Worm (Caenorhabditis elegans) whole organism, late embryonic: ENCODE data around the gene syf-2.

ENCODE experiments used
- C08G9.2 ChIP-seq: sonication (generic microtip); optimal IDR thresholded peaks from 2 replicates; lab custom pipeline; 2016; ENCODE audit warnings: mild to moderate bottlenecking, missing genetic modification characterization, moderate library complexity, missing compliant biosample characterization
- C38D4.7 ChIP-seq: fragments of 200-800 bp; sonication (Bioruptor generic); optimal IDR thresholded peaks from 2 replicates; lab custom pipeline; 2018; ENCODE audit warnings: mild to moderate bottlenecking, missing genetic modification characterization, moderate library complexity, missing compliant biosample characterization
- F13H6.1 ChIP-seq: sonication (generic microtip); optimal IDR thresholded peaks from 2 replicates; lab custom pipeline; 2016; ENCODE audit warnings: missing genetic modification characterization, missing compliant biosample characterization
- ahr-1 ChIP-seq: sonication (generic microtip); optimal IDR thresholded peaks from 2 replicates; lab custom pipeline; 2016; ENCODE audit warnings: missing genetic modification characterization, missing compliant biosample characterization
- ceh-14 ChIP-seq: sonication (generic microtip); optimal IDR thresholded peaks from 2 replicates; lab custom pipeline; 2016; ENCODE audit warnings: missing genotype, missing genetic modification characterization, missing compliant biosample characterization
- ceh-18 ChIP-seq: sonication (generic microtip); optimal IDR thresholded peaks from 2 replicates; lab custom pipeline; 2016; ENCODE audit warnings: missing genetic modification characterization, missing compliant biosample characterization
- ceh-19 ChIP-seq: fragments of 200-800 bp; sonication (Bioruptor generic); optimal IDR thresholded peaks from 2 replicates; lab custom pipeline; 2018; ENCODE audit warnings: mild to moderate bottlenecking, missing genetic modification characterization, missing compliant biosample characterization
- ceh-2 ChIP-seq: sonication (generic microtip); optimal IDR thresholded peaks from 2 replicates; lab custom pipeline; 2016; ENCODE audit warnings: missing genotype, missing genetic modification characterization, missing compliant biosample characterization
- ceh-22 ChIP-seq: sonication (generic microtip); optimal IDR thresholded peaks from 2 replicates; lab custom pipeline; 2017; ENCODE audit warnings: missing biosample characterization, missing genetic modification characterization
- ceh-24 ChIP-seq: sonication (generic microtip); optimal IDR thresholded peaks from 2 replicates; lab custom pipeline; 2016; ENCODE audit warnings: mild to moderate bottlenecking, missing genetic modification characterization, missing compliant biosample characterization
- ceh-31 ChIP-seq: sonication (generic microtip); optimal IDR thresholded peaks from 2 replicates; lab custom pipeline; 2016; ENCODE audit warnings: missing genetic modification characterization, missing compliant biosample characterization
- ceh-34 ChIP-seq: sonication (generic microtip); optimal IDR thresholded peaks from 2 replicates; lab custom pipeline; 2016; ENCODE audit warnings: mild to moderate bottlenecking, missing genetic modification characterization, missing compliant biosample characterization
- ceh-45 ChIP-seq: fragments of 200-800 bp; sonication (Bioruptor generic); IDR thresholded peaks from 2 replicates; pipeline ENCODE4 v1.3.6; 2022; ENCODE audit warnings: missing genetic modification reagents, missing genetic modification characterization, missing compliant biosample characterization
- ceh-6 ChIP-seq: fragments of 200-800 bp; sonication (Bioruptor generic); optimal IDR thresholded peaks from 2 replicates; lab custom pipeline; 2018; ENCODE audit warnings: mild to moderate bottlenecking, missing genetic modification characterization, missing compliant biosample characterization
- dmd-4 ChIP-seq: sonication (generic microtip); optimal IDR thresholded peaks from 2 replicates; lab custom pipeline; 2016; ENCODE audit warnings: borderline replicate concordance, missing genetic modification characterization, missing compliant biosample characterization
- dve-1 ChIP-seq: sonication (generic microtip); optimal IDR thresholded peaks from 2 replicates; lab custom pipeline; 2017; ENCODE audit warnings: antibody characterized with exemption, mild to moderate bottlenecking, missing genetic modification characterization, missing compliant biosample characterization
- elt-2 ChIP-seq: sonication (generic microtip); optimal IDR thresholded peaks from 2 replicates; lab custom pipeline; 2016; ENCODE audit warnings: missing genetic modification reagents, missing genetic modification characterization, missing compliant biosample characterization
- elt-4 ChIP-seq: sonication (generic microtip); optimal IDR thresholded peaks from 2 replicates; lab custom pipeline; 2016; ENCODE audit warnings: missing genetic modification characterization, missing compliant biosample characterization
- fkh-6 ChIP-seq: sonication (generic microtip); optimal IDR thresholded peaks from 2 replicates; lab custom pipeline; 2016; ENCODE audit warnings: missing genetic modification characterization, missing compliant biosample characterization
- gmeb-2 ChIP-seq: sonication (generic microtip); optimal IDR thresholded peaks from 2 replicates; lab custom pipeline; 2016; ENCODE audit warnings: missing genetic modification characterization, inconsistent platforms, missing compliant biosample characterization
- hlh-15 ChIP-seq: sonication (generic microtip); optimal IDR thresholded peaks from 2 replicates; lab custom pipeline; 2016; ENCODE audit warnings: missing genetic modification characterization, missing compliant biosample characterization
- hlh-30 ChIP-seq: sonication (generic microtip); optimal IDR thresholded peaks from 2 replicates; lab custom pipeline; 2017; ENCODE audit warnings: antibody characterized with exemption, missing genetic modification characterization, missing compliant biosample characterization; ENCODE audit not compliant: insufficient read depth
- hlh-8 ChIP-seq: sonication (generic microtip); optimal IDR thresholded peaks from 2 replicates; lab custom pipeline; 2016; ENCODE audit warnings: missing genotype, missing genetic modification characterization, missing compliant biosample characterization
- lin-11 ChIP-seq: fragments of 200-800 bp; sonication (Bioruptor generic); optimal IDR thresholded peaks from 2 replicates; lab custom pipeline; 2018; ENCODE audit warnings: mild to moderate bottlenecking, missing genetic modification characterization, missing compliant biosample characterization
- madf-2 ChIP-seq: sonication (generic microtip); optimal IDR thresholded peaks from 2 replicates; lab custom pipeline; 2017; ENCODE audit warnings: missing genetic modification characterization, missing compliant biosample characterization
- nfya-1 ChIP-seq: sonication (generic microtip); optimal IDR thresholded peaks from 2 replicates; lab custom pipeline; 2017; ENCODE audit warnings: missing genetic modification characterization, mild to moderate bottlenecking, missing compliant biosample characterization, antibody characterized with exemption, moderate library complexity
- npax-4 ChIP-seq: sonication (generic microtip); optimal IDR thresholded peaks from 2 replicates; lab custom pipeline; 2016; ENCODE audit warnings: missing genetic modification characterization, missing compliant biosample characterization
- pat-9 ChIP-seq: fragments of 200-800 bp; sonication (Bioruptor generic); optimal IDR thresholded peaks from 2 replicates; lab custom pipeline; 2018; ENCODE audit warnings: mild to moderate bottlenecking, missing genetic modification characterization, moderate library complexity, missing compliant biosample characterization
- pax-1 ChIP-seq: fragments of 150-350 bp; optimal IDR thresholded peaks from 2 replicates; lab custom pipeline; 2014; ENCODE audit warnings: missing biosample characterization, missing genetic modification characterization
- pha-2 ChIP-seq: sonication (generic microtip); optimal IDR thresholded peaks from 2 replicates; lab custom pipeline; 2017; ENCODE audit warnings: mild to moderate bottlenecking, missing genetic modification characterization, missing compliant biosample characterization
- pqm-1 ChIP-seq: sonication (generic microtip); optimal IDR thresholded peaks from 2 replicates; lab custom pipeline; 2016; ENCODE audit warnings: missing genetic modification characterization, missing compliant biosample characterization
- pros-1 ChIP-seq: fragments of 150-350 bp; optimal IDR thresholded peaks from 2 replicates; lab custom pipeline; 2014; ENCODE audit warnings: missing biosample characterization, missing genetic modification reagents, missing genetic modification characterization
- sox-4 ChIP-seq: sonication (generic microtip); optimal IDR thresholded peaks from 2 replicates; lab custom pipeline; 2017; ENCODE audit warnings: mild to moderate bottlenecking, missing genetic modification characterization, inconsistent platforms, missing compliant biosample characterization
- tbx-2 ChIP-seq: sonication (generic microtip); optimal IDR thresholded peaks from 2 replicates; lab custom pipeline; 2016; ENCODE audit warnings: missing genetic modification characterization, missing compliant biosample characterization
- tbx-7 ChIP-seq: sonication (generic microtip); optimal IDR thresholded peaks from 2 replicates; lab custom pipeline; 2016; ENCODE audit warnings: missing genotype, missing genetic modification characterization, missing compliant biosample characterization
- ttx-3 ChIP-seq: sonication (generic microtip); optimal IDR thresholded peaks from 2 replicates; lab custom pipeline; 2016; ENCODE audit warnings: missing genetic modification reagents, missing genetic modification characterization, missing compliant biosample characterization
- unc-42 ChIP-seq: sonication (generic microtip); optimal IDR thresholded peaks from 2 replicates; lab custom pipeline; 2016; ENCODE audit warnings: missing genotype, missing genetic modification characterization, missing compliant biosample characterization
- unc-86 ChIP-seq: sonication (generic microtip); optimal IDR thresholded peaks from 2 replicates; lab custom pipeline; 2016; ENCODE audit warnings: missing genetic modification characterization, missing compliant biosample characterization
- zip-5 ChIP-seq: sonication (generic microtip); optimal IDR thresholded peaks from 2 replicates; lab custom pipeline; 2016; ENCODE audit warnings: missing genetic modification characterization, missing compliant biosample characterization
- ztf-16 ChIP-seq: sonication (generic microtip); optimal IDR thresholded peaks from 2 replicates; lab custom pipeline; 2017; ENCODE audit warnings: missing genetic modification characterization, missing compliant biosample characterization

The syf-2 gene

ce11 chrIII:7162065-7162762, at the start of gene syf-2, which contains the start of gene K04G7.1 (continued):
- TF ChIP-seq F13H6.1 (tag; lab: Kevin White, UChicago) (no peak), tbx-7 (tag; lab: Kevin White, UChicago) (no peak), ceh-19 (no peak), madf-2 (tag; lab: Kevin White, UChicago) (no peak), pat-9 (tag; lab: Kevin White, UChicago) (no peak), pax-1 (tag; lab: Kevin White, UChicago) (no peak), pros-1 (tag; lab: Kevin White, UChicago) (peak; percentile 5), sox-4 (tag; lab: Kevin White, UChicago) (no peak), ceh-45 (no peak), fkh-6 (tag; lab: Kevin White, UChicago) (no peak), ceh-14 (tag; lab: Kevin White, UChicago) (peak; percentile 68), lin-11 (tag; lab: Kevin White, UChicago) (no peak), C38D4.7 (GFP tag; lab: Kevin White, UChicago) (no peak), unc-86 (tag; lab: Kevin White, UChicago) (no peak), pqm-1 (tag; lab: Kevin White, UChicago) (no peak), ahr-1 (tag; lab: Kevin White, UChicago) (no peak), ceh-2 (tag; lab: Kevin White, UChicago) (no peak)

- TF ChIP-seq C38D4.7 (GFP tag; lab: Kevin White, UChicago) (no peak), ceh-34 (tag; lab: Kevin White, UChicago) (no peak), zip-5 (tag; lab: Kevin White, UChicago) (no peak), C08G9.2 (no peak), elt-4 (no peak), ceh-24 (tag; lab: Kevin White, UChicago) (no peak), dve-1 (no peak), tbx-2 (tag; lab: Kevin White, UChicago) (no peak), tbx-7 (tag; lab: Kevin White, UChicago) (no peak), lin-11 (tag; lab: Kevin White, UChicago) (no peak), elt-2 (no peak), ceh-18 (no peak), ceh-22 (no peak), npax-4 (no peak), ceh-6 (no peak), gmeb-2 (no peak), sox-4 (tag; lab: Kevin White, UChicago) (no peak)
These were observed 48.6 kb upstream of the syf-2 start for ce11 chrIII:7210486-7210885.

- TF ChIP-seq pat-9 (tag; lab: Kevin White, UChicago) (no peak), madf-2 (tag; lab: Kevin White, UChicago) (no peak), ztf-16 (tag; lab: Kevin White, UChicago) (no peak), ceh-34 (tag; lab: Kevin White, UChicago) (no peak), ceh-31 (tag; lab: Kevin White, UChicago) (no peak), zip-5 (tag; lab: Kevin White, UChicago) (no peak)
These were observed 47.8 kb upstream of the syf-2 start, which contains the start of gene R151.2 for ce11 chrIII:7209721-7210120. R151.2 (plus strand) TSS chrIII:7209967.

- TF ChIP-seq hlh-30 (tag; lab: Kevin White, UChicago) (no peak), C08G9.2 (no peak), pha-2 (peak; percentile 4), dmd-4 (tag; lab: Kevin White, UChicago) (no peak), ceh-34 (tag; lab: Kevin White, UChicago) (peak; percentile 1), nfya-1 (tag; lab: Kevin White, UChicago) (peak; percentile 93), ceh-19 (no peak), gmeb-2 (no peak), C38D4.7 (GFP tag; lab: Kevin White, UChicago) (no peak), tbx-2 (tag; lab: Kevin White, UChicago) (peak; percentile 23), unc-42 (peak; percentile 12), pax-1 (tag; lab: Kevin White, UChicago) (peak; percentile 57), ceh-31 (tag; lab: Kevin White, UChicago) (peak; percentile 34), hlh-15 (no peak), ttx-3 (tag; lab: Kevin White, UChicago) (no peak), elt-2 (peak; percentile 42), hlh-8 (tag; lab: Kevin White, UChicago) (no peak)
These were observed 46.1 kb upstream of the syf-2 start, which contains the start of gene rpl-6 for ce11 chrIII:7207903-7208497. rpl-6 (plus strand) TSS chrIII:7208447.
